Worm (Caenorhabditis elegans) whole organism, L1 larva: ENCODE results near the gene spe-6.

Experiments used
- C04F5.9 ChIP-seq: sonication (generic microtip); optimal IDR thresholded peaks from 2 replicates; lab custom pipeline; 2016; ENCODE audit warnings: missing genetic modification characterization, missing compliant biosample characterization
- C16A3.4 ChIP-seq: fragments of 150-350 bp; optimal IDR thresholded peaks from 2 replicates; lab custom pipeline; 2014; ENCODE audit warnings: missing biosample characterization, missing genetic modification characterization
- F16B12.6 ChIP-seq: fragments of 150-350 bp; optimal IDR thresholded peaks from 2 replicates; lab custom pipeline; 2014; ENCODE audit warnings: missing biosample characterization, missing genetic modification characterization
- alr-1 ChIP-seq: fragments of 200-800 bp; sonication (Bioruptor generic); optimal IDR thresholded peaks from 2 replicates; lab custom pipeline; 2018; ENCODE audit warnings: borderline replicate concordance, mild to moderate bottlenecking, missing genetic modification characterization, missing compliant biosample characterization
- aly-2 ChIP-seq: fragments of 150-350 bp; optimal IDR thresholded peaks from 2 replicates; lab custom pipeline; 2014; ENCODE audit warnings: missing biosample characterization, missing genetic modification characterization
- blmp-1 ChIP-seq: fragments of 150-350 bp; optimal IDR thresholded peaks from 2 replicates; lab custom pipeline; 2014; ENCODE audit warnings: missing biosample characterization, missing genetic modification characterization
- ceh-63 ChIP-seq: fragments of 200-800 bp; sonication (Bioruptor generic); optimal IDR thresholded peaks from 2 replicates; lab custom pipeline; 2018; ENCODE audit warnings: mild to moderate bottlenecking, missing genetic modification characterization, missing compliant biosample characterization
- ceh-82 ChIP-seq, 3 experiments: fragments of 150-350 bp in 1 of 3; sonication (generic microtip) in 2 of 3; optimal IDR thresholded peaks; 2 replicates each; lab custom pipeline; 2014 to 2017; ENCODE audit warnings: missing biosample characterization in 3 of 3, missing genetic modification characterization in 3 of 3
- dpl-1 ChIP-seq, 3 experiments: fragments of 150-350 bp in 2 of 3; sonication (generic microtip) in 1 of 3; optimal IDR thresholded peaks; 2 replicates each; lab custom pipeline; 2014 to 2017; ENCODE audit warnings: missing biosample characterization in 3 of 3, missing genetic modification characterization in 3 of 3, missing genetic modification reagents in 3 of 3
- dsc-1 ChIP-seq: sonication (generic microtip); optimal IDR thresholded peaks from 2 replicates; lab custom pipeline; 2016; ENCODE audit warnings: mild to moderate bottlenecking, missing genetic modification characterization, missing compliant biosample characterization
- efl-1 ChIP-seq, 4 experiments: fragments of 150-350 bp; optimal IDR thresholded peaks in 3 of 4; peaks in 1 of 4; 1 replicate in 1 of 4; 2 replicates in 3 of 4; lab custom pipeline; 2014; ENCODE audit warnings: missing biosample characterization in 2 of 4, missing genetic modification characterization in 2 of 4, missing genetic modification reagents in 2 of 4
- egl-13 ChIP-seq: sonication (generic microtip); optimal IDR thresholded peaks from 2 replicates; lab custom pipeline; 2016; ENCODE audit warnings: missing genotype, missing genetic modification reagents, missing genetic modification characterization, missing compliant biosample characterization
- elt-2 ChIP-seq: sonication (generic microtip); optimal IDR thresholded peaks from 2 replicates; lab custom pipeline; 2016; ENCODE audit warnings: missing genetic modification characterization, mild to moderate bottlenecking, inconsistent platforms, missing compliant biosample characterization, missing genetic modification reagents
- ets-5 ChIP-seq: fragments of 200-800 bp; sonication (Bioruptor generic); IDR thresholded peaks from 2 replicates; pipeline ENCODE4 v1.3.6; 2022; ENCODE audit warnings: missing genetic modification characterization, missing compliant biosample characterization
- fkh-10 ChIP-seq: sonication (generic microtip); optimal IDR thresholded peaks from 2 replicates; lab custom pipeline; 2017; ENCODE audit warnings: missing biosample characterization, missing genetic modification reagents, missing genetic modification characterization
- lin-14 ChIP-seq: fragments of 200-800 bp; sonication (Bioruptor generic); optimal IDR thresholded peaks from 2 replicates; lab custom pipeline; 2018; ENCODE audit warnings: mild to moderate bottlenecking, missing genetic modification characterization, moderate library complexity, missing compliant biosample characterization
- lin-15B ChIP-seq: fragments of 150-350 bp; sonication (generic microtip); optimal IDR thresholded peaks from 3 replicates; lab custom pipeline; 2014; ENCODE audit warnings: missing biosample characterization, missing genetic modification characterization
- lin-35 ChIP-seq, 2 experiments: fragments of 150-350 bp; optimal IDR thresholded peaks; 2 replicates each; lab custom pipeline; 2014; ENCODE audit warnings: missing biosample characterization in 2 of 2, missing genetic modification characterization in 2 of 2, missing genetic modification reagents in 2 of 2
- lin-39 ChIP-seq: fragments of 150-350 bp; optimal IDR thresholded peaks from 2 replicates; lab custom pipeline; 2014; ENCODE audit warnings: missing biosample characterization, missing genetic modification reagents, missing genetic modification characterization
- lir-3 ChIP-seq: sonication (generic microtip); optimal IDR thresholded peaks from 2 replicates; lab custom pipeline; 2016; ENCODE audit warnings: mild to moderate bottlenecking, missing genetic modification characterization, moderate library complexity, missing compliant biosample characterization; ENCODE audit not compliant: poor library complexity
- lsy-2 ChIP-seq, 2 experiments: fragments of 150-350 bp; optimal IDR thresholded peaks; 2 replicates each; lab custom pipeline; 2014; ENCODE audit warnings: missing biosample characterization in 2 of 2, missing genetic modification characterization in 2 of 2
- mab-9 ChIP-seq: fragments of 200-800 bp; sonication (Bioruptor generic); IDR thresholded peaks from 2 replicates; pipeline ENCODE4 v1.3.6; 2022; ENCODE audit warnings: missing genetic modification reagents, missing genetic modification characterization, missing compliant biosample characterization
- mdl-1 ChIP-seq, 2 experiments: fragments of 150-350 bp; optimal IDR thresholded peaks; 2 replicates each; lab custom pipeline; 2014 to 2017; ENCODE audit warnings: missing biosample characterization in 2 of 2, missing genetic modification characterization in 2 of 2, inconsistent platforms in 1 of 2
- mef-2 ChIP-seq: fragments of 150-350 bp; optimal IDR thresholded peaks from 2 replicates; lab custom pipeline; 2014; ENCODE audit warnings: missing biosample characterization, missing genetic modification characterization
- nhr-19 ChIP-seq: fragments of 200-800 bp; sonication (Bioruptor generic); conservative IDR thresholded peaks from 2 replicates; pipeline ENCODE4 v1.3.6; 2022; ENCODE audit warnings: missing genetic modification characterization, missing compliant biosample characterization
- nhr-28 ChIP-seq: fragments of 150-350 bp; optimal IDR thresholded peaks from 2 replicates; lab custom pipeline; 2014; ENCODE audit warnings: missing biosample characterization, missing genetic modification characterization
- nhr-47 ChIP-seq: sonication (generic microtip); optimal IDR thresholded peaks from 2 replicates; lab custom pipeline; 2016; ENCODE audit warnings: mild to moderate bottlenecking, missing genetic modification characterization, moderate library complexity, missing compliant biosample characterization
- nhr-84 ChIP-seq: sonication (generic microtip); optimal IDR thresholded peaks from 2 replicates; lab custom pipeline; 2017; ENCODE audit warnings: missing biosample characterization, missing genetic modification characterization
- rnt-1 ChIP-seq: sonication (generic microtip); optimal IDR thresholded peaks from 2 replicates; lab custom pipeline; 2016; ENCODE audit warnings: mild to moderate bottlenecking, missing genetic modification characterization, moderate library complexity, missing compliant biosample characterization
- skn-1 ChIP-seq: fragments of 150-350 bp; optimal IDR thresholded peaks from 2 replicates; lab custom pipeline; 2014; ENCODE audit warnings: missing biosample characterization, missing genetic modification characterization
- sptf-1 ChIP-seq: fragments of 150-350 bp; optimal IDR thresholded peaks from 2 replicates; lab custom pipeline; 2014; ENCODE audit warnings: missing biosample characterization, missing genetic modification characterization
- swsn-7 ChIP-seq: sonication (generic microtip); optimal IDR thresholded peaks from 2 replicates; lab custom pipeline; 2016; ENCODE audit warnings: missing genetic modification characterization, missing compliant biosample characterization
- tbx-2 ChIP-seq: sonication (generic microtip); optimal IDR thresholded peaks from 2 replicates; lab custom pipeline; 2016; ENCODE audit warnings: missing genetic modification characterization, missing compliant biosample characterization
- unc-30 ChIP-seq: sonication (generic microtip); optimal IDR thresholded peaks from 2 replicates; lab custom pipeline; 2017; ENCODE audit warnings: missing biosample characterization, missing genetic modification characterization
- ztf-11 ChIP-seq, 2 experiments: sonication (generic microtip); optimal IDR thresholded peaks; 2 replicates each; lab custom pipeline; 2016 to 2017; ENCODE audit warnings: missing genetic modification characterization in 2 of 2, missing biosample characterization in 1 of 2, missing compliant biosample characterization in 1 of 2

spe-6 gene

DNA sequence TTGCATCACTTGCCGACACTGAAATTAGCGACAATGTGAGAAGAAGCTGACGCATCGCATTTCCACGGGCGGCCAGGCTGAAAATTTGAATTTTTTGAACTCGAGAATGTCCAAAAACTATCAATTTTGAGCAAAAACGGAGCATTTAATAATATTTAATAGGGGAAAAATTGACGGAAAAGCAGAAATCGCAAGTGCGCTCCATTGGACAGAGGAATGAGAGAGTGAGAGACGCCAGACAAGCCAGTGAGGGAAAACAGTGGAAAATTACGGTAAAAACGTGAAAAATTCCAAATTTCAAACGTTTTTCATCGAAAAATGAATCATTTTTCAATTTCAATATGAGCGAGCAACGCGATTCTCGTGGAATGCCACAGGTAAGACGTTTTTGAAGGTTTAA is at the start of gene spe-6, which contains the start of gene Y66D12A.21:
Gene spe-6, plus strand, starts transcription at position 276 of the 400 bp plus-strand sequence.
Gene Y66D12A.21, minus strand, starts transcription at position 90 of the 400 bp plus-strand sequence.
- peak; percentile 57 to 70 for TF ChIP-seq efl-1 (optimal IDR thresholded peaks at IDR 0.05; lab: Kevin White, UChicago)
- TF ChIP-seq efl-1 (GFP tag; optimal IDR thresholded peaks at IDR 0.05 in 1 of 2; lab: Kevin White, UChicago) = peak; percentile 54 to 91
- TF ChIP-seq dsc-1 (tag; lab: Kevin White, UChicago) = no peak
- no peak for TF ChIP-seq rnt-1
- TF ChIP-seq egl-13 (tag; lab: Kevin White, UChicago) = no peak
- TF ChIP-seq skn-1 (tag; lab: Kevin White, UChicago) = peak; percentile 28
- no peak for TF ChIP-seq ztf-11 (tag; optimal IDR thresholded peaks at IDR 0.05; lab: Kevin White, UChicago)
- no peak for TF ChIP-seq lir-3 (tag; lab: Kevin White, UChicago)
- no peak for TF ChIP-seq nhr-19 (GFP tag; lab: Robert Waterston, UW)
- TF ChIP-seq nhr-47 = no peak
- no peak for TF ChIP-seq fkh-10
- no peak for TF ChIP-seq nhr-84 (tag; lab: Kevin White, UChicago)
- no peak for TF ChIP-seq ets-5 (GFP tag; lab: Robert Waterston, UW)
- peak in 1 of 2 experiments; percentile 67 for TF ChIP-seq lsy-2 (tag; optimal IDR thresholded peaks at IDR 0.05; lab: Kevin White, UChicago)
- no peak for TF ChIP-seq C04F5.9 (tag; lab: Kevin White, UChicago)
- peak; percentile 28 to 68 (median 49) for TF ChIP-seq dpl-1 (GFP tag; optimal IDR thresholded peaks at IDR 0.05; lab: Kevin White, UChicago)
- TF ChIP-seq F16B12.6 (tag; lab: Kevin White, UChicago) = peak; percentile 52
- TF ChIP-seq tbx-2 (tag; lab: Kevin White, UChicago) = no peak
- no peak for TF ChIP-seq elt-2 (tag; lab: Kevin White, UChicago)
- TF ChIP-seq sptf-1 (tag; lab: Kevin White, UChicago) = no peak
- TF ChIP-seq swsn-7 (tag; lab: Kevin White, UChicago) = no peak
- TF ChIP-seq lin-35 (GFP tag; optimal IDR thresholded peaks at IDR 0.05; lab: Kevin White, UChicago) = peak; percentile 50 to 55
- peak; percentile 56 for TF ChIP-seq lin-15B (tag; lab: Kevin White, UChicago)
- TF ChIP-seq C16A3.4 (tag; lab: Kevin White, UChicago) = peak; percentile 7
- TF ChIP-seq blmp-1 (tag; lab: Kevin White, UChicago) = peak; percentile 30
- TF ChIP-seq ceh-63 (GFP tag; lab: Kevin White, UChicago) = no peak
- TF ChIP-seq ceh-82 (tag; optimal IDR thresholded peaks at IDR 0.05; lab: Kevin White, UChicago) = peak in 1 of 3 experiments; percentile 12

DNA sequence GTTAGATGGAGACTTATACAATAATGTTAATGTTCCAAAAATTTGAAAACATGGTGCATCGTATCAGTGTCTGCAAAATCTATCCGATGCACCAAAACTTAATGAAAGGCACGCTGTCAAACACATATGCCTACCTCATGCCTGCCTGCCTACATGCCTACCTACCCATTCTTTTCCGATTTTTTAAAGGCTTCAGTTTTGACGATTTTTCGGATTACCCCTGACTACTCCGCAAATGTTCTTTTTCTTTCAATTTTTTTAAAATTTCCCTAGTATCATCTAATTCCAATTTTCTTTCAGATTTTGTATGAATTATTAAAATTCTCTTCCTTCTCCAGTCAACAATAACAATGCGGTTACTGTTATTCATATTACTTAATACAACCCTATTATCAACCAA is 48.7 kb upstream of the spe-6 start, which contains the start of gene plr-1:
Gene plr-1, plus strand, starts transcription at position 301 of the 400 bp plus-strand sequence.
- TF ChIP-seq mdl-1 (tag; optimal IDR thresholded peaks at IDR 0.05; lab: Kevin White, UChicago) (no peak), efl-1 (optimal IDR thresholded peaks at IDR 0.05; lab: Kevin White, UChicago) (no peak), efl-1 (GFP tag; optimal IDR thresholded peaks at IDR 0.05 in 1 of 2; lab: Kevin White, UChicago) (peak in 1 of 2 experiments; percentile 19)
- TF ChIP-seq, all 84 proteins: peak for 1

DNA sequence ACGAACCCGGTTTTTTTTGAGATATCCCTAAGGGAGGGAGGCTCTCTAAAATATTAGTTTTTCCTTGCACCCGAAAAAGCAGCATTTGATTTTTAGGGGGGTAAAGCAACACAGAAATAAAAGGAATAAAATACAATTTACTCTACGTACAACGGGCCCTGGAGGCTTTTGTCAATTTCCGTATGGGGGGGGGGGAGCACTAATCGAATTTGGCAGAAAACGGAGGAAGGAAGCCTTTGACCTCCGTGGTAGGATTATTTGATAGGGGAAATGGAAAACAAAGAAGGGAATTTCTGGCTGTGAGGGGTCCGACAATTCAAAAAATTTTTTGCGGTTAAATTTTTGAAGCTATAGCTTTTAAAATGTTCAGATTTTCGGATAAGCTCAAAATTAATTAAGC is 47.4 kb upstream of the spe-6 start:
- TF ChIP-seq lin-14 (peak; percentile 54), unc-30 (tag; lab: Kevin White, UChicago) (no peak)

DNA sequence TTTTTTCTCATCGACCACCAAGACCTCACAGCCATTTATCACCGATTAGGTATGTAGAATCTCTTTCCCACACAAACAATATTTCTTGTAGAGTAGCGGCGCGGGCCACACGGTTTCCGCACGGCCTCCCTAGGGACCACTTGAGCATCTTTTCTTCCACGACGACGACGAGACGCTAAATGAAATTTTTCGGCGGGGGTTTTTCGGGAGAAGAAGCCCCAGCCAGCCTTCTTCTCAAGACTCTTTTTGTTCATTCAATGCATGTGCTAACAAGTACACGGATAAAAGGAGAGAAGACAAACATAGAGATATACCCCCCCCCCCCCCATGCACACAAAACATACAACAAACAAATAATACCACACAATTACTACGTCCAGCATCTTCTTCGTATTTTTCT is 46.2 kb upstream of the spe-6 start:
- TF ChIP-seq mef-2 (tag; lab: Kevin White, UChicago) = no peak
- no peak for TF ChIP-seq rnt-1
- TF ChIP-seq lin-14 = peak; percentile 62

DNA sequence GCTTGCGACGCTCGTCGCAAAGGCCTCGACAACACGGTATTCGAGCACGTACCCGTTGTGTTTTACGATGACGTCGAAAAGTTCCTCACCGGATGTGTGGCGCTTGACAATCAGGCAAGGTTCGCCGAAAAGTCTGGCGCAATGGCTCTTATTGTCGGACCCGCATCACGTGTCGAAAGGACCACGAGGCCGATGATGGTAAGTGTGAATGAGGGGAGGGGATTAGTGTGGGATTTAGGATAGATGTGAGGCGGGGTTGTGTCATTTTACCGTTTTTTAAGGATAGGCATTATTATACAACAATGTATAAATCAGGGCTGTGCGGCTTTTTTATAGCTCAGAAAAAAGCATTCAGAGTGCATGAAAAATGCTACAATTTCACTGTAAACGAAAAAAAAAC is 45.5 kb upstream of the spe-6 start:
- no peak for TF ChIP-seq ceh-82 (tag; optimal IDR thresholded peaks at IDR 0.05; lab: Kevin White, UChicago)
- no peak for TF ChIP-seq efl-1 (optimal IDR thresholded peaks at IDR 0.05; lab: Kevin White, UChicago)
- peak in 1 of 2 experiments; percentile 12 for TF ChIP-seq efl-1 (GFP tag; optimal IDR thresholded peaks at IDR 0.05 in 1 of 2; lab: Kevin White, UChicago)

DNA sequence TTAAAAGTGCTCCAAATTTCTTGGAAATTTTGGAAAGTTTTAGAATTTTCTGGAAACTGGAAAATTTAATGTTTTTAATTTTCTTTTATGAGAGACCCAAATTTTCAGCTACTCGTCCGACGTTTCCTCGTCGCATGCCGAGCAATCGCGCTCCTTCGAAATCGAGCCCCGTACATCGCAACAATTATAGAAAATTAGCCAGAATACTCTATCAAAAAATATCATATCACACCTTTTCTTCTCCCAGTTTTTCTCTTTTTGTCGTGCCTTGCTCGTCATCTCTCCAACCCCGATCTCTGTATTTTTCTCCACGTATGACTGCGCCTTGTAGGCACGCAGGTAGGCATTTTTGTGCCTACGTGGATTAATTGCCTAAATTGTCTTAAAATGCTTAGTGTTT is 43.0 kb upstream of the spe-6 start:
- no peak for TF ChIP-seq lin-39 (tag; lab: Kevin White, UChicago)
- TF ChIP-seq mab-9 (GFP tag; lab: Robert Waterston, UW) = no peak
- no peak for TF ChIP-seq blmp-1 (tag; lab: Kevin White, UChicago)
- no peak for TF ChIP-seq nhr-28 (tag; lab: Kevin White, UChicago)
- TF ChIP-seq aly-2 = no peak
- TF ChIP-seq alr-1 (tag; lab: Kevin White, UChicago) = no peak
- no peak for TF ChIP-seq efl-1 (optimal IDR thresholded peaks at IDR 0.05; lab: Kevin White, UChicago)
- TF ChIP-seq efl-1 (GFP tag; optimal IDR thresholded peaks at IDR 0.05 in 1 of 2; lab: Kevin White, UChicago) = peak in 1 of 2 experiments; percentile 65
